Worm (Caenorhabditis elegans): ENCODE data around the gene R02D1.2.

- TF ChIP-seq ztf-16 (tag; optimal IDR thresholded peaks at IDR 0.05) (no peak), hlh-30 (tag; optimal IDR thresholded peaks at IDR 0.05; ENCODE audit: insufficient read depth) (no peak), fax-1 (tag; optimal IDR thresholded peaks at IDR 0.05) (no peak)
Observed at ce11 chrV:4356047-4356612, 33.5 kb upstream of the R02D1.2 start.

All from whole organism, late embryonic.